Worm (Caenorhabditis elegans) whole organism, L4/young adult: ENCODE results near the gene F13A7.14.

Source experiments
- W03F9.2 ChIP-seq: fragments of 150-350 bp; optimal IDR thresholded peaks from 2 replicates; lab custom pipeline; 2014; ENCODE audit warnings: missing biosample characterization, missing genetic modification characterization
- dao-5 ChIP-seq: sonication (generic microtip); optimal IDR thresholded peaks from 2 replicates; lab custom pipeline; 2016; ENCODE audit warnings: missing genotype, missing genetic modification characterization, moderate library complexity, missing compliant biosample characterization
- him-1 ChIP-seq: sonication (generic microtip); optimal IDR thresholded peaks from 2 replicates; lab custom pipeline; 2016; ENCODE audit warnings: missing genotype, missing genetic modification reagents, missing genetic modification characterization, missing compliant biosample characterization

DNA sequence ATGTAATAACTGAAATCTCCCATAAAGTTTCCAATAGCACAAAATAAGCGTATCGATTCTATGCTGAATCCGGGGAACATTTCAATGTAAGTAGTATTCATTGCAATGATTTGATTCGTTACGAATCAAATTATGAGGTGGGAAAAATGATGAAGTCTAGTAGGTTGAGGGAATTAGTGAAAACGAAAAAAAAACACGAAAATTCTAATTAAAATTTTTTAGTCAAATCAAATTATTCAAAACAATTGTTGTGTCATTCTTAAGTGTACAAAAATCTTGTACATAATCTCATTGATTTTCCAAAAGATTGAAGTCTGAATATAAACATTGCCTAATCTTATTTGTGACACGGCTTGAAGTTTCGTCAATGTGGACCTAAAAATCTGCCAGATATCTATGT is 22.7 kb downstream of the F13A7.14 start, which contains the start of gene srw-29:
- TF ChIP-seq him-1 (tag; lab: Kevin White, UChicago) (no peak), W03F9.2 (no peak), dao-5 (tag; lab: Kevin White, UChicago) (no peak)
